Worm (Caenorhabditis elegans): ENCODE results near the gene K04D7.6.

Gene K04D7.6

DNA sequence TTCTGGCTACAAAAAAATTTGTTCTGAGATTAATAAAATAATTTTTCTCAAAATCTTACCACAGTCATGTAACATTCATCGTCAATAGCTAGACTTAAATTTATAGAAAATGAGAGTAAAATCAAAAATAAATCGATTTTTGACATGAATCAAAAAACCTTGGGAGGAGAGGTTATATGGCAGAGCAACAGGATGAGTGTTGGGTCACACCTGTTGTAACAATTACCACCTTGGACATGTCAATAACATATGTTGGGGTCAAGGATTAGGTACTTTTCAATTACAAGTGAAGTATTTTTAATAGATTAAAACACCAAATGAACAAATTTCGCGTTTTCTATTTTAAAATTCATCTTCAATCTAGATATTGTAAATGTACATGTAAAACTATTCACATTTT, 35.6 kb upstream of the K04D7.6 start, which contains the start of gene lipl-7:
lipl-7 (minus strand) TSS at position 165 of the 400 bp plus-strand sequence.
- no peak for TF ChIP-seq daf-12 (tag; optimal IDR thresholded peaks at IDR 0.05)
- TF ChIP-seq duxl-1 (tag; optimal IDR thresholded peaks at IDR 0.05; ENCODE audit: poor library complexity), result no peak
- TF ChIP-seq set-16 (GFP tag; IDR thresholded peaks at IDR 0.05), result no peak
- TF ChIP-seq egl-43 (GFP tag; IDR thresholded peaks at IDR 0.05), result no peak
- no peak for TF ChIP-seq D1046.2 (GFP tag; IDR thresholded peaks at IDR 0.05)
- no peak for TF ChIP-seq F26F4.8 (GFP tag; conservative IDR thresholded peaks at IDR 0.05)
- no peak for TF ChIP-seq php-3 (GFP tag; IDR thresholded peaks at IDR 0.05)
- no peak for TF ChIP-seq saeg-2 (GFP tag; IDR thresholded peaks at IDR 0.05)
- no peak for TF ChIP-seq aly-2 (tag; optimal IDR thresholded peaks at IDR 0.05)
- no peak for TF ChIP-seq gei-8 (GFP tag; optimal IDR thresholded peaks at IDR 0.05)
- TF ChIP-seq ctbp-1 (GFP tag; IDR thresholded peaks at IDR 0.05), result no peak
- TF ChIP-seq zip-2 (tag; optimal IDR thresholded peaks at IDR 0.05), result no peak
- no peak for TF ChIP-seq hlh-11 (tag; optimal IDR thresholded peaks at IDR 0.05)
- no peak for TF ChIP-seq snpc-1.2 (GFP tag; IDR thresholded peaks at IDR 0.05)
- TF ChIP-seq nhr-10 (tag; optimal IDR thresholded peaks at IDR 0.05), result no peak
- no peak for TF ChIP-seq mxl-3 (GFP tag; optimal IDR thresholded peaks at IDR 0.05)
- no peak for TF ChIP-seq lim-7 (GFP tag; IDR thresholded peaks at IDR 0.05)

DNA sequence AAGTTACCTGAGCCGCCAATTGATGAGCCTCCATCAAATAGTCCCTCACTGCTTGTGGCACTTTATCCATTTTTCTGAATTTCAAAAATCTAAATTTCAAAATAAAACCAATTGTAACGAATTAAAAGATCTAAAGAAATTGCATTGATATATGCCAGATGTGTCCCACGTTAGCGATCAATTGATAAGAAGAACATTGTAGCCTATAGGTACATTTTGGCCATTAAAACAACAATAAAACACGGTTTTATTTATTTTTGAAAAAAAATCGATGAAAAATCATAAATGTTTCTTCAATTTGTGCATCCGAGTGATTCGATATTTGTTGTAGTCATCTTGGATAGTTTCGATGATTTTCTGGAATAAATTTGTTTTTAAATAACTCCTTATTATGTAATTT, 33.0 kb upstream of the K04D7.6 start, which contains the start of gene ech-8:
ech-8 (minus strand) TSS at position 132 of the 400 bp plus-strand sequence.
- TF ChIP-seq fos-1 (tag; optimal IDR thresholded peaks at IDR 0.05) (no peak), php-3 (GFP tag; IDR thresholded peaks at IDR 0.05) (peak; percentile 88), mxl-3 (GFP tag; optimal IDR thresholded peaks at IDR 0.05) (no peak), daf-16 (GFP tag; optimal IDR thresholded peaks at IDR 0.05) (no peak), daf-16 (tag; optimal IDR thresholded peaks at IDR 0.05) (peak; percentile 79), lsy-2 (tag; optimal IDR thresholded peaks at IDR 0.05) (no peak), nhr-28 (tag; optimal IDR thresholded peaks at IDR 0.05) (peak; percentile 84), spr-1 (tag; optimal IDR thresholded peaks at IDR 0.05) (no peak), jun-1 (tag; optimal IDR thresholded peaks at IDR 0.05) (no peak), zip-11 (GFP tag; IDR thresholded peaks at IDR 0.05) (no peak), dve-1 (tag; optimal IDR thresholded peaks at IDR 0.05; ENCODE audit: insufficient read depth) (peak; percentile 52), lin-1 (GFP tag; IDR thresholded peaks at IDR 0.05) (no peak), hif-1 (tag; optimal IDR thresholded peaks at IDR 0.05) (no peak), nhr-77 (tag; optimal IDR thresholded peaks at IDR 0.05) (peak; percentile 32)

DNA sequence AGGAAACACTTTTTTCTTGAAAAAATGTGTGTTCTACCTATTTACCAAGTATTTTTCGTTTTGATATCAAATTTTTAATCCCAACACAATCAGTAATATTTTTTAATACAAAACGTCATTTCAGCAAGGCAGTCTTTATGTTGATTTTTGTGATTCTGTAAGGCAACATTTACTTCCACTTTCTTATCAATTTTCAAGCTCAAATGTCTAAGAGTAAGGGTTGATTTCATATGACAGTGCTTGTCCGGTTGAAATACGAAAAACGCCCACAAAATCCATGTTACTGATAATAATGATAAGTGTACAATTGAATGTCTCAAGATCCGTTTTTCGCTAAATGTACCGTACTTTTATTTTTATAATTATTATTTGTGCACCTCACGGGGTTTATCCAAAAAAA, 30.0 kb upstream of the K04D7.6 start:
- TF ChIP-seq hlh-11 (tag; optimal IDR thresholded peaks at IDR 0.05) (peak; percentile 52), nhr-77 (tag; optimal IDR thresholded peaks at IDR 0.05) (peak; percentile 52), ceh-32 (tag; optimal IDR thresholded peaks at IDR 0.05; ENCODE audit: poor library complexity) (no peak), ztf-7 (tag; optimal IDR thresholded peaks at IDR 0.05) (no peak), nhr-28 (tag; optimal IDR thresholded peaks at IDR 0.05) (peak; percentile 68), pqm-1 (tag; optimal IDR thresholded peaks at IDR 0.05) (peak; percentile 89), nhr-102 (tag; optimal IDR thresholded peaks at IDR 0.05) (no peak), dve-1 (tag; optimal IDR thresholded peaks at IDR 0.05; ENCODE audit: insufficient read depth) (peak; percentile 74), daf-16 (GFP tag; optimal IDR thresholded peaks at IDR 0.05) (no peak), daf-16 (tag; optimal IDR thresholded peaks at IDR 0.05) (peak; percentile 60), lin-1 (GFP tag; IDR thresholded peaks at IDR 0.05) (0 out of 2 replicates have a peak, but pooled peaks have one; percentile 30), zfp-2 (tag; optimal IDR thresholded peaks at IDR 0.05) (no peak), mxl-2 (GFP tag; conservative IDR thresholded peaks at IDR 0.05) (no peak), dmd-6 (GFP tag; IDR thresholded peaks at IDR 0.05) (peak; percentile 71), snpc-4 (tag; optimal IDR thresholded peaks at IDR 0.05) (no peak), ctbp-1 (GFP tag; IDR thresholded peaks at IDR 0.05) (no peak), hlh-30 (tag; optimal IDR thresholded peaks at IDR 0.05; ENCODE audit: insufficient read depth) (no peak)

Data from whole organism, L4 larva.